Worm (Caenorhabditis elegans) whole organism, L1 larva: Measurements from ENCODE around the gene ndab-1.

ENCODE experiments used
- C04F5.9 ChIP-seq: sonication (generic microtip); optimal IDR thresholded peaks from 2 replicates; lab custom pipeline; 2016; ENCODE audit warnings: missing genetic modification characterization, missing compliant biosample characterization
- C34B4.2 ChIP-seq: sonication (generic microtip); optimal IDR thresholded peaks from 2 replicates; lab custom pipeline; 2017; ENCODE audit warnings: mild to moderate bottlenecking, missing genetic modification characterization, missing compliant biosample characterization
- F16B12.6 ChIP-seq: fragments of 150-350 bp; optimal IDR thresholded peaks from 2 replicates; lab custom pipeline; 2014; ENCODE audit warnings: missing biosample characterization, missing genetic modification characterization
- alr-1 ChIP-seq: fragments of 200-800 bp; sonication (Bioruptor generic); optimal IDR thresholded peaks from 2 replicates; lab custom pipeline; 2018; ENCODE audit warnings: borderline replicate concordance, mild to moderate bottlenecking, missing genetic modification characterization, missing compliant biosample characterization
- aly-2 ChIP-seq: fragments of 150-350 bp; optimal IDR thresholded peaks from 2 replicates; lab custom pipeline; 2014; ENCODE audit warnings: missing biosample characterization, missing genetic modification characterization
- ama-1 ChIP-seq: fragments of 150-350 bp; optimal IDR thresholded peaks from 2 replicates; lab custom pipeline; 2014
- ceh-63 ChIP-seq: fragments of 200-800 bp; sonication (Bioruptor generic); optimal IDR thresholded peaks from 2 replicates; lab custom pipeline; 2018; ENCODE audit warnings: mild to moderate bottlenecking, missing genetic modification characterization, missing compliant biosample characterization
- ceh-8 ChIP-seq: fragments of 200-800 bp; sonication (Bioruptor generic); optimal IDR thresholded peaks from 2 replicates; lab custom pipeline; 2018; ENCODE audit warnings: mild to moderate bottlenecking, missing genetic modification characterization, moderate library complexity, missing compliant biosample characterization
- ceh-82 ChIP-seq, 3 experiments: fragments of 150-350 bp in 1 of 3; sonication (generic microtip) in 2 of 3; optimal IDR thresholded peaks; 2 replicates each; lab custom pipeline; 2014 to 2017; ENCODE audit warnings: missing biosample characterization in 3 of 3, missing genetic modification characterization in 3 of 3
- dpl-1 ChIP-seq, 3 experiments: fragments of 150-350 bp in 2 of 3; sonication (generic microtip) in 1 of 3; optimal IDR thresholded peaks; 2 replicates each; lab custom pipeline; 2014 to 2017; ENCODE audit warnings: missing biosample characterization in 3 of 3, missing genetic modification characterization in 3 of 3, missing genetic modification reagents in 3 of 3
- dsc-1 ChIP-seq: sonication (generic microtip); optimal IDR thresholded peaks from 2 replicates; lab custom pipeline; 2016; ENCODE audit warnings: mild to moderate bottlenecking, missing genetic modification characterization, missing compliant biosample characterization
- efl-1 ChIP-seq, 4 experiments: fragments of 150-350 bp; optimal IDR thresholded peaks in 3 of 4; peaks in 1 of 4; 1 replicate in 1 of 4; 2 replicates in 3 of 4; lab custom pipeline; 2014; ENCODE audit warnings: missing biosample characterization in 2 of 4, missing genetic modification characterization in 2 of 4, missing genetic modification reagents in 2 of 4
- egl-13 ChIP-seq: sonication (generic microtip); optimal IDR thresholded peaks from 2 replicates; lab custom pipeline; 2016; ENCODE audit warnings: missing genotype, missing genetic modification reagents, missing genetic modification characterization, missing compliant biosample characterization
- egl-27 ChIP-seq, 2 experiments: fragments of 150-350 bp in 1 of 2; sonication (generic microtip); optimal IDR thresholded peaks; 3 replicates each; lab custom pipeline; 2017 to 2018; ENCODE audit warnings: missing biosample characterization in 2 of 2, missing genetic modification characterization in 2 of 2, missing genetic modification reagents in 2 of 2
- ets-5 ChIP-seq: fragments of 200-800 bp; sonication (Bioruptor generic); IDR thresholded peaks from 2 replicates; pipeline ENCODE4 v1.3.6; 2022; ENCODE audit warnings: missing genetic modification characterization, missing compliant biosample characterization
- fkh-4 ChIP-seq: sonication (generic microtip); optimal IDR thresholded peaks from 2 replicates; lab custom pipeline; 2016; ENCODE audit warnings: missing compliant biosample characterization, missing genetic modification characterization, borderline replicate concordance
- grh-1 ChIP-seq: fragments of 200-800 bp; sonication (Bioruptor generic); IDR thresholded peaks from 2 replicates; pipeline ENCODE4 v1.3.6; 2022; ENCODE audit warnings: missing genetic modification reagents, missing genetic modification characterization, missing compliant biosample characterization
- hlh-4 ChIP-seq: sonication (generic microtip); optimal IDR thresholded peaks from 2 replicates; lab custom pipeline; 2016; ENCODE audit warnings: mild to moderate bottlenecking, missing genetic modification characterization, missing compliant biosample characterization
- hpl-2 ChIP-seq: fragments of 150-350 bp; optimal IDR thresholded peaks from 2 replicates; lab custom pipeline; 2014; ENCODE audit warnings: missing biosample characterization, missing genetic modification reagents, missing genetic modification characterization
- isw-1 ChIP-seq: fragments of 200-800 bp; sonication (Bioruptor generic); IDR thresholded peaks from 2 replicates; pipeline ENCODE4 v1.3.6; 2022; ENCODE audit warnings: missing genetic modification characterization, missing compliant biosample characterization
- lin-35 ChIP-seq, 2 experiments: fragments of 150-350 bp; optimal IDR thresholded peaks; 2 replicates each; lab custom pipeline; 2014; ENCODE audit warnings: missing biosample characterization in 2 of 2, missing genetic modification characterization in 2 of 2, missing genetic modification reagents in 2 of 2
- lin-39 ChIP-seq: fragments of 150-350 bp; optimal IDR thresholded peaks from 2 replicates; lab custom pipeline; 2014; ENCODE audit warnings: missing biosample characterization, missing genetic modification reagents, missing genetic modification characterization
- lir-3 ChIP-seq: sonication (generic microtip); optimal IDR thresholded peaks from 2 replicates; lab custom pipeline; 2016; ENCODE audit warnings: mild to moderate bottlenecking, missing genetic modification characterization, moderate library complexity, missing compliant biosample characterization; ENCODE audit not compliant: poor library complexity
- lsy-2 ChIP-seq, 2 experiments: fragments of 150-350 bp; optimal IDR thresholded peaks; 2 replicates each; lab custom pipeline; 2014; ENCODE audit warnings: missing biosample characterization in 2 of 2, missing genetic modification characterization in 2 of 2
- mdl-1 ChIP-seq, 2 experiments: fragments of 150-350 bp; optimal IDR thresholded peaks; 2 replicates each; lab custom pipeline; 2014 to 2017; ENCODE audit warnings: missing biosample characterization in 2 of 2, missing genetic modification characterization in 2 of 2, inconsistent platforms in 1 of 2
- mep-1 ChIP-seq: fragments of 150-350 bp; optimal IDR thresholded peaks from 2 replicates; lab custom pipeline; 2014; ENCODE audit warnings: missing biosample characterization, missing genetic modification characterization
- nhr-12 ChIP-seq: sonication (generic microtip); optimal IDR thresholded peaks from 2 replicates; lab custom pipeline; 2017; ENCODE audit warnings: missing biosample characterization, missing genetic modification characterization
- nhr-19 ChIP-seq: fragments of 200-800 bp; sonication (Bioruptor generic); conservative IDR thresholded peaks from 2 replicates; pipeline ENCODE4 v1.3.6; 2022; ENCODE audit warnings: missing genetic modification characterization, missing compliant biosample characterization
- nhr-20 ChIP-seq: sonication (generic microtip); optimal IDR thresholded peaks from 2 replicates; lab custom pipeline; 2016; ENCODE audit warnings: mild to moderate bottlenecking, missing genetic modification characterization, missing compliant biosample characterization
- nhr-47 ChIP-seq: sonication (generic microtip); optimal IDR thresholded peaks from 2 replicates; lab custom pipeline; 2016; ENCODE audit warnings: mild to moderate bottlenecking, missing genetic modification characterization, moderate library complexity, missing compliant biosample characterization
- nhr-71 ChIP-seq: sonication (generic microtip); optimal IDR thresholded peaks from 2 replicates; lab custom pipeline; 2016; ENCODE audit warnings: mild to moderate bottlenecking, missing genetic modification characterization, moderate library complexity, missing compliant biosample characterization
- nhr-84 ChIP-seq: sonication (generic microtip); optimal IDR thresholded peaks from 2 replicates; lab custom pipeline; 2017; ENCODE audit warnings: missing biosample characterization, missing genetic modification characterization
- nhr-85 ChIP-seq: sonication (generic microtip); peaks from one replicate; lab custom pipeline; 2016; ENCODE audit warnings: missing genetic modification characterization, inconsistent platforms, missing compliant biosample characterization
- nhr-90 ChIP-seq: sonication (generic microtip); optimal IDR thresholded peaks from 2 replicates; lab custom pipeline; 2016; ENCODE audit warnings: mild to moderate bottlenecking, missing genetic modification characterization, missing compliant biosample characterization; ENCODE audit not compliant: poor library complexity
- pag-3 ChIP-seq: sonication (generic microtip); optimal IDR thresholded peaks from 2 replicates; lab custom pipeline; 2017; ENCODE audit warnings: missing genetic modification characterization, mild to moderate bottlenecking, missing compliant biosample characterization, antibody characterized with exemption, borderline replicate concordance; ENCODE audit not compliant: insufficient read depth
- rnt-1 ChIP-seq: sonication (generic microtip); optimal IDR thresholded peaks from 2 replicates; lab custom pipeline; 2016; ENCODE audit warnings: mild to moderate bottlenecking, missing genetic modification characterization, moderate library complexity, missing compliant biosample characterization
- skn-1 ChIP-seq: fragments of 150-350 bp; optimal IDR thresholded peaks from 2 replicates; lab custom pipeline; 2014; ENCODE audit warnings: missing biosample characterization, missing genetic modification characterization
- snpc-4 ChIP-seq: fragments of 150-350 bp; optimal IDR thresholded peaks from 2 replicates; lab custom pipeline; 2014; ENCODE audit warnings: missing biosample characterization, missing genetic modification characterization
- snu-23 ChIP-seq: sonication (generic microtip); optimal IDR thresholded peaks from 2 replicates; lab custom pipeline; 2016; ENCODE audit warnings: missing genetic modification characterization, missing compliant biosample characterization
- sox-4 ChIP-seq: sonication (generic microtip); optimal IDR thresholded peaks from 2 replicates; lab custom pipeline; 2016; ENCODE audit warnings: missing genetic modification characterization, missing compliant biosample characterization
- swsn-7 ChIP-seq: sonication (generic microtip); optimal IDR thresholded peaks from 2 replicates; lab custom pipeline; 2016; ENCODE audit warnings: missing genetic modification characterization, missing compliant biosample characterization
- tbx-2 ChIP-seq: sonication (generic microtip); optimal IDR thresholded peaks from 2 replicates; lab custom pipeline; 2016; ENCODE audit warnings: missing genetic modification characterization, missing compliant biosample characterization
- tlp-1 ChIP-seq: fragments of 150-350 bp; optimal IDR thresholded peaks from 2 replicates; lab custom pipeline; 2014; ENCODE audit warnings: missing biosample characterization, missing genetic modification characterization
- unc-130 ChIP-seq: fragments of 150-350 bp; optimal IDR thresholded peaks from 2 replicates; lab custom pipeline; 2017; ENCODE audit warnings: missing biosample characterization, missing genetic modification characterization, inconsistent platforms
- unc-86 ChIP-seq: sonication (generic microtip); optimal IDR thresholded peaks from 2 replicates; lab custom pipeline; 2016; ENCODE audit warnings: missing genetic modification characterization, missing compliant biosample characterization
- unc-98 ChIP-seq: fragments of 200-800 bp; sonication (Bioruptor generic); IDR thresholded peaks from 2 replicates; pipeline ENCODE4 v1.3.6; 2022; ENCODE audit warnings: missing genetic modification characterization, missing compliant biosample characterization
- xbp-1 ChIP-seq: sonication (generic microtip); optimal IDR thresholded peaks from 2 replicates; lab custom pipeline; 2016; ENCODE audit warnings: missing genetic modification characterization, missing compliant biosample characterization
- ztf-11 ChIP-seq, 2 experiments: sonication (generic microtip); optimal IDR thresholded peaks; 2 replicates each; lab custom pipeline; 2016 to 2017; ENCODE audit warnings: missing genetic modification characterization in 2 of 2, missing biosample characterization in 1 of 2, missing compliant biosample characterization in 1 of 2

The ndab-1 gene

ce11 chrIII:11915666-11916065 is at the start of gene ndab-1, which contains the start of gene npp-16:
ndab-1 (minus strand) TSS chrIII:11915712.
npp-16 (plus strand) TSS chrIII:11915928.
- TF ChIP-seq egl-27 (tag; optimal IDR thresholded peaks at IDR 0.05; lab: Kevin White, UChicago) (no peak), dpl-1 (GFP tag; optimal IDR thresholded peaks at IDR 0.05; lab: Kevin White, UChicago) (peak; percentile 31 to 63 (median 52)), tlp-1 (no peak), fkh-4 (tag; lab: Kevin White, UChicago) (no peak), ama-1 (lab: Kevin White, UChicago) (no peak), lin-35 (GFP tag; optimal IDR thresholded peaks at IDR 0.05; lab: Kevin White, UChicago) (peak; percentile 38 to 51), mep-1 (tag; lab: Kevin White, UChicago) (peak; percentile 24), tbx-2 (tag; lab: Kevin White, UChicago) (peak; percentile 33), C34B4.2 (tag; lab: Kevin White, UChicago) (no peak), sox-4 (tag; lab: Kevin White, UChicago) (peak; percentile 16), ceh-63 (GFP tag; lab: Kevin White, UChicago) (no peak), hpl-2 (GFP tag; lab: Kevin White, UChicago) (no peak), nhr-20 (tag; lab: Kevin White, UChicago) (peak; percentile 35), efl-1 (optimal IDR thresholded peaks at IDR 0.05; lab: Kevin White, UChicago) (peak; percentile 40 to 66), efl-1 (GFP tag; optimal IDR thresholded peaks at IDR 0.05 in 1 of 2; lab: Kevin White, UChicago) (peak; percentile 62 to 96), lsy-2 (tag; optimal IDR thresholded peaks at IDR 0.05; lab: Kevin White, UChicago) (peak; percentile 52), rnt-1 (tag; lab: Kevin White, UChicago) (peak; percentile 54), unc-130 (peak; percentile 75), xbp-1 (tag; lab: Kevin White, UChicago) (peak; percentile 28), lir-3 (tag; lab: Kevin White, UChicago) (no peak), ceh-82 (tag; optimal IDR thresholded peaks at IDR 0.05; lab: Kevin White, UChicago) (peak in 2 of 3 experiments; percentile 17 to 38), nhr-12 (tag; lab: Kevin White, UChicago) (no peak), nhr-47 (tag; lab: Kevin White, UChicago) (peak; percentile 51), alr-1 (no peak), pag-3 (no peak), ets-5 (no peak), hlh-4 (tag; lab: Kevin White, UChicago) (no peak), unc-86 (tag; lab: Kevin White, UChicago) (peak; percentile 17), nhr-85 (tag; lab: Kevin White, UChicago) (no peak), snu-23 (GFP tag; lab: Kevin White, UChicago) (peak; percentile 53), aly-2 (tag; lab: Kevin White, UChicago) (no peak), unc-98 (GFP tag; lab: Robert Waterston, UW) (no peak), ceh-8 (peak; percentile 39), nhr-90 (peak; percentile 22), dsc-1 (tag; lab: Kevin White, UChicago) (peak; percentile 47), lin-39 (tag; lab: Kevin White, UChicago) (no peak), grh-1 (GFP tag; lab: Robert Waterston, UW) (no peak), isw-1 (GFP tag; lab: Robert Waterston, UW) (0 out of 2 replicates have a peak, but pooled peaks have one; percentile 13), snpc-4 (tag; lab: Kevin White, UChicago) (peak; percentile 36), nhr-84 (tag; lab: Kevin White, UChicago) (peak; percentile 33), swsn-7 (tag; lab: Kevin White, UChicago) (peak; percentile 37), skn-1 (tag; lab: Kevin White, UChicago) (no peak), egl-13 (tag; lab: Kevin White, UChicago) (no peak), F16B12.6 (tag; lab: Kevin White, UChicago) (peak; percentile 96), mdl-1 (tag; optimal IDR thresholded peaks at IDR 0.05; lab: Kevin White, UChicago) (peak in 1 of 2 experiments; percentile 1), ztf-11 (tag; optimal IDR thresholded peaks at IDR 0.05; lab: Kevin White, UChicago) (no peak), C04F5.9 (tag; lab: Kevin White, UChicago) (peak; percentile 3), nhr-71 (tag; lab: Kevin White, UChicago) (no peak), nhr-19 (GFP tag; lab: Robert Waterston, UW) (peak; percentile 38; the same call in 1 of the 2 replicates)
- TF ChIP-seq, all 84 proteins: peak for 26
